Fruit fly (Drosophila melanogaster): ENCODE data around the gene CG11438.

Gene CG11438

dm6 chr3L:22465486-22466402 lies at the start of gene CG11438:
TSS of gene CG11438 (plus strand) at chr3L:22465619.
- TF ChIP-seq CG12605 (GFP tag; IDR thresholded peaks at IDR 0.05), result no peak
- no peak for TF ChIP-seq CG9948 (tag; optimal IDR thresholded peaks at IDR 0.05)
- no peak for TF ChIP-seq D1 (tag; optimal IDR thresholded peaks at IDR 0.05)
- peak; percentile 42 for TF ChIP-seq EcR (GFP tag; optimal IDR thresholded peaks at IDR 0.05)
- no peak for TF ChIP-seq Pif1B (GFP tag; optimal IDR thresholded peaks at IDR 0.05)
- no peak for TF ChIP-seq CG17806 (tag; optimal IDR thresholded peaks at IDR 0.05)
- no peak for TF ChIP-seq Pif1A (GFP tag; optimal IDR thresholded peaks at IDR 0.05)
- TF ChIP-seq CG8159 (tag; optimal IDR thresholded peaks at IDR 0.05), result no peak
- peak; percentile 12 for TF ChIP-seq gl (tag; optimal IDR thresholded peaks at IDR 0.05)
- no peak for TF ChIP-seq rn (GFP tag; IDR thresholded peaks at IDR 0.05)
- no peak for TF ChIP-seq CG14655 (GFP tag; optimal IDR thresholded peaks at IDR 0.05)

dm6 chr3L:22416108-22416507 lies 49.3 kb upstream of the CG11438 start:
- TF ChIP-seq rn (GFP tag; IDR thresholded peaks at IDR 0.05) (no peak), gl (tag; optimal IDR thresholded peaks at IDR 0.05) (no peak), CG13204 (GFP tag; optimal IDR thresholded peaks at IDR 0.05) (no peak), CG34367 (tag; optimal IDR thresholded peaks at IDR 0.05) (no peak), CG8159 (tag; optimal IDR thresholded peaks at IDR 0.05) (no peak), Pif1B (GFP tag; optimal IDR thresholded peaks at IDR 0.05) (no peak)

- TF ChIP-seq gl (tag; optimal IDR thresholded peaks at IDR 0.05), result peak; percentile 32
- TF ChIP-seq CG13204 (GFP tag; optimal IDR thresholded peaks at IDR 0.05), result peak; percentile 84
- peak; percentile 11; the same call in 1 of the 3 replicates for TF ChIP-seq fd96Ca (GFP tag; IDR thresholded peaks at IDR 0.05)
- no peak for TF ChIP-seq CG14655 (GFP tag; optimal IDR thresholded peaks at IDR 0.05)
- peak; percentile 24 for TF ChIP-seq Pif1B (GFP tag; optimal IDR thresholded peaks at IDR 0.05)
- TF ChIP-seq CG12605 (GFP tag; IDR thresholded peaks at IDR 0.05), result peak; percentile 41
- no peak; the same call in 1 of the 2 replicates for TF ChIP-seq Ets98B (GFP tag; IDR thresholded peaks at IDR 0.05)
- TF ChIP-seq CG8159 (tag; optimal IDR thresholded peaks at IDR 0.05), result peak; percentile 35
- no peak for TF ChIP-seq CG9948 (tag; optimal IDR thresholded peaks at IDR 0.05)
- TF ChIP-seq CG4496 (GFP tag; IDR thresholded peaks at IDR 0.05), result peak; percentile 50; the same call in 1 of the 3 replicates
- TF ChIP-seq rn (GFP tag; IDR thresholded peaks at IDR 0.05), result no peak
- TF ChIP-seq CG8301 (tag; optimal IDR thresholded peaks at IDR 0.05), result no peak
- TF ChIP-seq CG15710 (tag; optimal IDR thresholded peaks at IDR 0.05), result peak; percentile 53
- TF ChIP-seq CG10348 (GFP tag; IDR thresholded peaks at IDR 0.05), result no peak
- peak; percentile 26 for TF ChIP-seq CG34367 (tag; optimal IDR thresholded peaks at IDR 0.05)
- TF ChIP-seq Snoo (tag; optimal IDR thresholded peaks at IDR 0.05), result no peak
- TF ChIP-seq Pif1A (GFP tag; optimal IDR thresholded peaks at IDR 0.05), result peak; percentile 5
- TF ChIP-seq EcR (GFP tag; optimal IDR thresholded peaks at IDR 0.05), result peak; percentile 96
- no peak for TF ChIP-seq CG32121 (GFP tag; IDR thresholded peaks at IDR 0.05)
- no peak for TF ChIP-seq D1 (tag; optimal IDR thresholded peaks at IDR 0.05)
- no peak for TF ChIP-seq CG17806 (tag; optimal IDR thresholded peaks at IDR 0.05)
Observed at dm6 chr3L:22420603-22421308, 44.7 kb upstream of the CG11438 start.

dm6 chr3L:22424711-22425110 lies 40.7 kb upstream of the CG11438 start:
- TF ChIP-seq D1 (tag; optimal IDR thresholded peaks at IDR 0.05) (no peak), gl (tag; optimal IDR thresholded peaks at IDR 0.05) (no peak), CG12605 (GFP tag; IDR thresholded peaks at IDR 0.05) (no peak), Ets98B (GFP tag; IDR thresholded peaks at IDR 0.05) (no peak), CG17806 (tag; optimal IDR thresholded peaks at IDR 0.05) (no peak), CG13204 (GFP tag; optimal IDR thresholded peaks at IDR 0.05) (no peak), CG8159 (tag; optimal IDR thresholded peaks at IDR 0.05) (no peak), CG34367 (tag; optimal IDR thresholded peaks at IDR 0.05) (no peak), fd96Ca (GFP tag; IDR thresholded peaks at IDR 0.05) (no peak), CG32121 (GFP tag; IDR thresholded peaks at IDR 0.05) (no peak), Pif1A (GFP tag; optimal IDR thresholded peaks at IDR 0.05) (no peak), CG15710 (tag; optimal IDR thresholded peaks at IDR 0.05) (no peak), Snoo (tag; optimal IDR thresholded peaks at IDR 0.05) (no peak), rn (GFP tag; IDR thresholded peaks at IDR 0.05) (no peak), Pif1B (GFP tag; optimal IDR thresholded peaks at IDR 0.05) (no peak), CG9948 (tag; optimal IDR thresholded peaks at IDR 0.05) (no peak), CG4496 (GFP tag; IDR thresholded peaks at IDR 0.05) (no peak)

- TF ChIP-seq Ets98B (GFP tag; IDR thresholded peaks at IDR 0.05), result no peak
- TF ChIP-seq CG14655 (GFP tag; optimal IDR thresholded peaks at IDR 0.05), result no peak
- no peak for TF ChIP-seq CG8301 (tag; optimal IDR thresholded peaks at IDR 0.05)
Observed at dm6 chr3L:22437111-22437510, 28.3 kb upstream of the CG11438 start.

dm6 chr3L:22454368-22454767 lies 11.1 kb upstream of the CG11438 start, which contains the start of gene CG11449:
TSS of gene CG11449 (plus strand) at chr3L:22454373.
- TF ChIP-seq CG14655 (GFP tag; optimal IDR thresholded peaks at IDR 0.05) (no peak), fd96Ca (GFP tag; IDR thresholded peaks at IDR 0.05) (no peak), Pif1A (GFP tag; optimal IDR thresholded peaks at IDR 0.05) (no peak), EcR (GFP tag; optimal IDR thresholded peaks at IDR 0.05) (no peak), CG34367 (tag; optimal IDR thresholded peaks at IDR 0.05) (no peak), CG9948 (tag; optimal IDR thresholded peaks at IDR 0.05) (no peak)

All from whole organism, pupa.